Worm (Caenorhabditis elegans): Measurements from ENCODE around the gene ule-2.

ule-2 gene

ce11 chrIV:14634826-14635225 is at the start of gene ule-2:
TSS of gene ule-2 (plus strand) at chrIV:14635126.
- TF ChIP-seq T22C8.4 (GFP tag; IDR thresholded peaks at IDR 0.05) (no peak), med-1 (GFP tag; optimal IDR thresholded peaks at IDR 0.05; ENCODE audit: insufficient read depth) (no peak), ztf-23 (GFP tag; IDR thresholded peaks at IDR 0.05) (no peak), tab-1 (GFP tag; IDR thresholded peaks at IDR 0.05) (no peak), klf-2 (GFP tag; conservative IDR thresholded peaks at IDR 0.05) (no peak), ztf-29 (GFP tag; IDR thresholded peaks at IDR 0.05) (no peak), cog-1 (tag; optimal IDR thresholded peaks at IDR 0.05) (no peak), flt-1 (GFP tag; IDR thresholded peaks at IDR 0.05) (no peak), ref-1 (GFP tag; conservative IDR thresholded peaks at IDR 0.05) (no peak)

ce11 chrIV:14586759-14587158 is 48.2 kb upstream of the ule-2 start:
- TF ChIP-seq tab-1 (GFP tag; IDR thresholded peaks at IDR 0.05) (no peak), klf-2 (GFP tag; conservative IDR thresholded peaks at IDR 0.05) (no peak), ztf-29 (GFP tag; IDR thresholded peaks at IDR 0.05) (no peak), ref-1 (GFP tag; conservative IDR thresholded peaks at IDR 0.05) (no peak)

- TF ChIP-seq ztf-29 (GFP tag; IDR thresholded peaks at IDR 0.05) (no peak), cog-1 (tag; optimal IDR thresholded peaks at IDR 0.05) (no peak), flt-1 (GFP tag; IDR thresholded peaks at IDR 0.05) (no peak), T22C8.4 (GFP tag; IDR thresholded peaks at IDR 0.05) (no peak), med-1 (GFP tag; optimal IDR thresholded peaks at IDR 0.05; ENCODE audit: insufficient read depth) (no peak), tab-1 (GFP tag; IDR thresholded peaks at IDR 0.05) (no peak), ref-1 (GFP tag; conservative IDR thresholded peaks at IDR 0.05) (no peak), ztf-23 (GFP tag; IDR thresholded peaks at IDR 0.05) (no peak), klf-2 (GFP tag; conservative IDR thresholded peaks at IDR 0.05) (no peak)
These were observed 47.3 kb upstream of the ule-2 start for ce11 chrIV:14587589-14587988.

ce11 chrIV:14594249-14594648 is 40.7 kb upstream of the ule-2 start:
- TF ChIP-seq ztf-23 (GFP tag; IDR thresholded peaks at IDR 0.05) (no peak), ref-1 (GFP tag; conservative IDR thresholded peaks at IDR 0.05) (no peak), ztf-29 (GFP tag; IDR thresholded peaks at IDR 0.05) (no peak), klf-2 (GFP tag; conservative IDR thresholded peaks at IDR 0.05) (no peak), flt-1 (GFP tag; IDR thresholded peaks at IDR 0.05) (no peak), cog-1 (tag; optimal IDR thresholded peaks at IDR 0.05) (no peak), T22C8.4 (GFP tag; IDR thresholded peaks at IDR 0.05) (no peak), tab-1 (GFP tag; IDR thresholded peaks at IDR 0.05) (no peak), med-1 (GFP tag; optimal IDR thresholded peaks at IDR 0.05; ENCODE audit: insufficient read depth) (no peak)

DNA sequence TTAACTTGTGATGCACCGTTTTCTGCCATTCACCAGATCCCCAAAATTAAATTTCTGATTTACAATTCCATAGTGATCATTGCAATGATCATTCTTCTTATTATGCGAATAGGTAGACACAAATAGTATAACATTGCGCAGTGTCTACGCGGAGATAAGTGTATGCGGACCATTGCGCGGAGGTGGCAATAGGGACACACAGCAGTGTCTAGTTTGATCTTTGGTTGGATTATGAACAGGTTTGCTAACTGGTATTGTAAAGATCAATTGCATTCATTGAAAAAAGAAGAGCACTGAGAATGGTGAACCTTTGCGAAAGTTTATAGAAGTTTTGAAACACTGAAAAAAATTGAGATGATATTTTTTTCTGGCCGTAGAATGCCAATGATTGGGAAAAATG is 35.6 kb upstream of the ule-2 start:
- no peak for TF ChIP-seq cog-1 (tag; optimal IDR thresholded peaks at IDR 0.05)
- TF ChIP-seq ztf-29 (GFP tag; IDR thresholded peaks at IDR 0.05) = no peak
- TF ChIP-seq med-1 (GFP tag; optimal IDR thresholded peaks at IDR 0.05; ENCODE audit: insufficient read depth) = no peak
- TF ChIP-seq ref-1 (GFP tag; conservative IDR thresholded peaks at IDR 0.05) = no peak
- no peak for TF ChIP-seq T22C8.4 (GFP tag; IDR thresholded peaks at IDR 0.05)
- no peak for TF ChIP-seq ztf-23 (GFP tag; IDR thresholded peaks at IDR 0.05)
- TF ChIP-seq flt-1 (GFP tag; IDR thresholded peaks at IDR 0.05) = no peak
- TF ChIP-seq klf-2 (GFP tag; conservative IDR thresholded peaks at IDR 0.05) = no peak
- TF ChIP-seq tab-1 (GFP tag; IDR thresholded peaks at IDR 0.05) = no peak

DNA sequence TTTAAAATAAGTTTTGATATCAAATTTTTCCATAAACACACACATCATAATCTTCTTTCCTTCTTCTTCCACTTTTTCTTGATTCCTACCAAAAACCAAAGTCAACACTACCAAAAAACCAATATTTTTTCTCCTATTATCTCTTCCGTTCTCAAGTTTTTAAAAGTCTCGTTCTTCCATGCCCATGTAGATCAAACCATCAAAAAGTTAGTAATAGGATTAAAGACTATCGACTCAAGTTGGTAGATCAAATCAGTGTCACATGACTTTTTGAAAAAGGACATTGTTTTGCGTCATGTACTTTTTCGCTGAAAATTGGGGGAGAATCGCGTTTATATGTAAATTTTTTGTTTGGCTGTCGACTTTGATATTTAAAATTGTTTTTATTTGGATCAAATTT is 31.9 kb upstream of the ule-2 start:
- TF ChIP-seq med-1 (GFP tag; optimal IDR thresholded peaks at IDR 0.05; ENCODE audit: insufficient read depth) (no peak), cog-1 (tag; optimal IDR thresholded peaks at IDR 0.05) (no peak), flt-1 (GFP tag; IDR thresholded peaks at IDR 0.05) (no peak), tab-1 (GFP tag; IDR thresholded peaks at IDR 0.05) (no peak), ztf-23 (GFP tag; IDR thresholded peaks at IDR 0.05) (no peak), ref-1 (GFP tag; conservative IDR thresholded peaks at IDR 0.05) (no peak), ztf-29 (GFP tag; IDR thresholded peaks at IDR 0.05) (no peak), klf-2 (GFP tag; conservative IDR thresholded peaks at IDR 0.05) (no peak), T22C8.4 (GFP tag; IDR thresholded peaks at IDR 0.05) (no peak)

- TF ChIP-seq ztf-23 (GFP tag; IDR thresholded peaks at IDR 0.05) (no peak), ref-1 (GFP tag; conservative IDR thresholded peaks at IDR 0.05) (no peak), klf-2 (GFP tag; conservative IDR thresholded peaks at IDR 0.05) (no peak), flt-1 (GFP tag; IDR thresholded peaks at IDR 0.05) (no peak), cog-1 (tag; optimal IDR thresholded peaks at IDR 0.05) (no peak), T22C8.4 (GFP tag; IDR thresholded peaks at IDR 0.05) (no peak), ztf-29 (GFP tag; IDR thresholded peaks at IDR 0.05) (no peak)
These were observed 29.8 kb upstream of the ule-2 start for ce11 chrIV:14605143-14605542.

ce11 chrIV:14606469-14606868 is 28.5 kb upstream of the ule-2 start:
- TF ChIP-seq ztf-29 (GFP tag; IDR thresholded peaks at IDR 0.05) (no peak), ztf-23 (GFP tag; IDR thresholded peaks at IDR 0.05) (no peak), cog-1 (tag; optimal IDR thresholded peaks at IDR 0.05) (no peak), flt-1 (GFP tag; IDR thresholded peaks at IDR 0.05) (no peak), T22C8.4 (GFP tag; IDR thresholded peaks at IDR 0.05) (no peak), med-1 (GFP tag; optimal IDR thresholded peaks at IDR 0.05; ENCODE audit: insufficient read depth) (no peak), klf-2 (GFP tag; conservative IDR thresholded peaks at IDR 0.05) (no peak), ref-1 (GFP tag; conservative IDR thresholded peaks at IDR 0.05) (no peak), tab-1 (GFP tag; IDR thresholded peaks at IDR 0.05) (no peak)

DNA sequence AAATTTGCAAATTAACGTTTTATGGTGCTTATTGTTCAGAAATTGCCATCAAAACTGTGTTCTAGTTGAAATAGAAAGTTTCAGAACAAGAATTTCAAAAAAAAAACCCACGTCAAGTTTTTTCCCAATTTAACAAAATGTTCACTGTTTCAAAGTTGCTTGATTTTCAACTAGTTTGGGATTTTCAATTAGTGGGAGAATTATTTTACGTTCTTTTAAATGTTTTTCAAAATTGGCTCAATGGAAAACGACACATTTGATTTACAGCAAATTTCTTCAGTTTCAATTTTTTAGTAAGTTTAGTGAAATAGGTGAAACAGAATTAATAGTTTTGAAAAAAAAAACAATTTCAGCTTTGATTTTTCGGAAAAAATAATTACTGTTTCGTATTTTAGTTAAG is 26.3 kb upstream of the ule-2 start:
- TF ChIP-seq cog-1 (tag; optimal IDR thresholded peaks at IDR 0.05) = no peak
- no peak for TF ChIP-seq med-1 (GFP tag; optimal IDR thresholded peaks at IDR 0.05; ENCODE audit: insufficient read depth)
- TF ChIP-seq ref-1 (GFP tag; conservative IDR thresholded peaks at IDR 0.05) = no peak
- no peak for TF ChIP-seq ztf-29 (GFP tag; IDR thresholded peaks at IDR 0.05)
- TF ChIP-seq ztf-23 (GFP tag; IDR thresholded peaks at IDR 0.05) = no peak
- TF ChIP-seq tab-1 (GFP tag; IDR thresholded peaks at IDR 0.05) = no peak
- TF ChIP-seq T22C8.4 (GFP tag; IDR thresholded peaks at IDR 0.05) = no peak
- TF ChIP-seq flt-1 (GFP tag; IDR thresholded peaks at IDR 0.05) = no peak
- TF ChIP-seq klf-2 (GFP tag; conservative IDR thresholded peaks at IDR 0.05) = no peak

- no peak for TF ChIP-seq cog-1 (tag; optimal IDR thresholded peaks at IDR 0.05)
- no peak for TF ChIP-seq T22C8.4 (GFP tag; IDR thresholded peaks at IDR 0.05)
- no peak for TF ChIP-seq ztf-29 (GFP tag; IDR thresholded peaks at IDR 0.05)
- TF ChIP-seq ref-1 (GFP tag; conservative IDR thresholded peaks at IDR 0.05) = no peak
- no peak for TF ChIP-seq ztf-23 (GFP tag; IDR thresholded peaks at IDR 0.05)
- no peak for TF ChIP-seq klf-2 (GFP tag; conservative IDR thresholded peaks at IDR 0.05)
- no peak for TF ChIP-seq med-1 (GFP tag; optimal IDR thresholded peaks at IDR 0.05; ENCODE audit: insufficient read depth)
- TF ChIP-seq flt-1 (GFP tag; IDR thresholded peaks at IDR 0.05) = no peak
- no peak for TF ChIP-seq tab-1 (GFP tag; IDR thresholded peaks at IDR 0.05)
These were observed 25.2 kb upstream of the ule-2 start for ce11 chrIV:14609774-14610173.

Measured in whole organism, midembryonic.